Fruit fly (Drosophila melanogaster): ENCODE data around the gene CG15170.

DNA sequence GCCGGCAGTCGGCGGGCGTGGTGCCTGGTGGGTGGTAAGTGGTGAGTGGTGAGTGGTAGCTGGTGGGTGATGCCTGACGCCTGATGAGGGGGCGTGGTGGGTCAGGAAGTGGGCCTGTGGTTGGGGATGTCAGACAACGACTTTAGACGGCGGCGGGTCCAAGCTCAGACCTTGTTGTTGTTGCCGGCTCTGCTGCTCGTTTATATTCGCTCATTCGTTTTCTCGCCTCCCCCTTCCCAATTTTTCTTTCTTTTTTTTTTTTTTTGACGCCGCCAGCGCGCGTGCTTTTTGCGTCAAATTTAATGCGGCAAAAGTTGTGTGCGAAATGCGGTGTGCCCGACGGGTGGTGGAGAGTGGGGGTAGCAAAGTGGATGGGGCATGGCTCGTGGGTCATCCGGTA lies 29.6 kb upstream of the CG15170 start:
- TF ChIP-seq eg (GFP tag; IDR thresholded peaks at IDR 0.05) (no peak), CG6792 (GFP tag; optimal IDR thresholded peaks at IDR 0.05) (no peak), OdsH (GFP tag; optimal IDR thresholded peaks at IDR 0.05) (no peak), CG6854 (GFP tag; optimal IDR thresholded peaks at IDR 0.05) (no peak), fd85E (GFP tag; optimal IDR thresholded peaks at IDR 0.05) (no peak), Hr4 (GFP tag; optimal IDR thresholded peaks at IDR 0.05) (no peak), Eip78C (GFP tag) (no peak)

All from whole organism, prepupa.